Fruit fly (Drosophila melanogaster) whole organism, prepupa: ENCODE results near the gene EMC5.

ENCODE experiments used
- Blimp-1 ChIP-seq: fragments of 200-800 bp; sonication (Bioruptor generic); optimal IDR thresholded peaks from 3 replicates; lab custom pipeline; 2017; ENCODE audit warnings: missing biosample characterization, missing genetic modification characterization, mild to moderate bottlenecking, moderate library complexity, missing genetic modification reagents
- CG10631 ChIP-seq: fragments of 200-800 bp; sonication (Bioruptor generic); optimal IDR thresholded peaks from 2 replicates; lab custom pipeline; 2016; ENCODE audit warnings: missing biosample characterization, missing genetic modification characterization
- CG11294 ChIP-seq: fragments of 200-800 bp; sonication (Bioruptor generic); IDR thresholded peaks from 2 replicates; pipeline ENCODE4 v1.3.6; 2022; ENCODE audit warnings: missing biosample characterization, missing genetic modification characterization
- CG11762 ChIP-seq: fragments of 200-800 bp; sonication (Bioruptor generic); optimal IDR thresholded peaks from 3 replicates; lab custom pipeline; 2016; ENCODE audit warnings: missing biosample characterization, missing genetic modification characterization; ENCODE audit not compliant: insufficient read depth
- CG11902 ChIP-seq: fragments of 200-800 bp; sonication (Bioruptor generic); optimal IDR thresholded peaks from 3 replicates; lab custom pipeline; 2016; ENCODE audit warnings: missing biosample characterization, missing genetic modification characterization
- CG1621 ChIP-seq: fragments of 200-800 bp; sonication (Bioruptor generic); optimal IDR thresholded peaks from 3 replicates; lab custom pipeline; 2018; ENCODE audit warnings: missing biosample characterization, mild to moderate bottlenecking, missing genetic modification characterization
- CG31627 ChIP-seq: fragments of 200-800 bp; sonication (Bioruptor generic); optimal IDR thresholded peaks from 3 replicates; lab custom pipeline; 2016; ENCODE audit warnings: missing biosample characterization, missing genetic modification characterization
- CG32006 ChIP-seq: fragments of 200-800 bp; sonication (Bioruptor generic); optimal IDR thresholded peaks from 3 replicates; lab custom pipeline; 2017; ENCODE audit warnings: missing biosample characterization, mild to moderate bottlenecking, missing genetic modification characterization
- CG34406 ChIP-seq: fragments of 200-800 bp; sonication (Bioruptor generic); optimal IDR thresholded peaks from 3 replicates; lab custom pipeline; 2016; ENCODE audit warnings: missing biosample characterization, missing genetic modification characterization
- CG4318 ChIP-seq: fragments of 200-800 bp; sonication (Bioruptor generic); optimal IDR thresholded peaks from 3 replicates; lab custom pipeline; 2017; ENCODE audit warnings: missing biosample characterization, mild to moderate bottlenecking, missing genetic modification characterization
- CG6163 ChIP-seq: fragments of 200-800 bp; sonication (Bioruptor generic); IDR thresholded peaks from 3 replicates; pipeline ENCODE4 v1.3.6; 2022; ENCODE audit warnings: missing biosample characterization, missing genetic modification characterization
- CG6276 ChIP-seq: fragments of 200-800 bp; sonication (Bioruptor generic); optimal IDR thresholded peaks from 2 replicates; lab custom pipeline; 2017; ENCODE audit warnings: missing biosample characterization, mild to moderate bottlenecking, missing genetic modification characterization
- CG6792 ChIP-seq: fragments of 200-800 bp; sonication (Bioruptor generic); optimal IDR thresholded peaks from 3 replicates; lab custom pipeline; 2016; ENCODE audit warnings: missing biosample characterization, missing genetic modification characterization
- CG6808 ChIP-seq: fragments of 200-800 bp; sonication (Bioruptor generic); optimal IDR thresholded peaks from 3 replicates; lab custom pipeline; 2017; ENCODE audit warnings: missing biosample characterization, missing genetic modification characterization, mild to moderate bottlenecking, moderate library complexity, missing genetic modification reagents
- CG6854 ChIP-seq: fragments of 200-800 bp; sonication (Bioruptor generic); optimal IDR thresholded peaks from 2 replicates; lab custom pipeline; 2017; ENCODE audit warnings: missing biosample characterization, mild to moderate bottlenecking, missing genetic modification characterization
- CG8632 ChIP-seq: fragments of 200-800 bp; sonication (Bioruptor generic); optimal IDR thresholded peaks from 3 replicates; lab custom pipeline; 2016; ENCODE audit warnings: missing biosample characterization, missing genetic modification characterization
- CG9139 ChIP-seq: fragments of 200-800 bp; sonication (Bioruptor generic); optimal IDR thresholded peaks from 3 replicates; lab custom pipeline; 2017; ENCODE audit warnings: missing biosample characterization, mild to moderate bottlenecking, missing genetic modification characterization
- Eip75B ChIP-seq: fragments of 200-800 bp; sonication (Bioruptor generic); optimal IDR thresholded peaks from 3 replicates; lab custom pipeline; 2016; ENCODE audit warnings: missing biosample characterization, missing genetic modification characterization
- Eip93F ChIP-seq: fragments of 200-800 bp; sonication (Bioruptor generic); optimal IDR thresholded peaks from 2 replicates; lab custom pipeline; 2016; ENCODE audit warnings: missing biosample characterization, mild to moderate bottlenecking, missing genetic modification characterization
- Ets96B ChIP-seq: fragments of 200-800 bp; optimal IDR thresholded peaks from 2 replicates; lab custom pipeline; 2019; ENCODE audit warnings: missing biosample characterization, mild to moderate bottlenecking, missing genetic modification characterization, moderate library complexity
- Gug ChIP-seq: fragments of 200-800 bp; sonication (Bioruptor generic); IDR thresholded peaks from 2 replicates; pipeline ENCODE4 v1.3.6; 2022; ENCODE audit warnings: missing biosample characterization, missing genetic modification characterization
- Hr38 ChIP-seq: sonication (Bioruptor generic); optimal IDR thresholded peaks from 2 replicates; lab custom pipeline; 2016; ENCODE audit warnings: missing biosample characterization, missing genetic modification characterization
- Hr39 ChIP-seq: fragments of 200-800 bp; sonication (Bioruptor generic); optimal IDR thresholded peaks from 2 replicates; lab custom pipeline; 2016; ENCODE audit warnings: missing biosample characterization, missing genetic modification characterization
- Lpt ChIP-seq: fragments of 200-800 bp; sonication (Bioruptor generic); optimal IDR thresholded peaks from 3 replicates; lab custom pipeline; 2016; ENCODE audit warnings: missing biosample characterization, missing genetic modification characterization
- OdsH ChIP-seq: fragments of 200-800 bp; sonication (Bioruptor generic); optimal IDR thresholded peaks from 3 replicates; lab custom pipeline; 2016; ENCODE audit warnings: missing biosample characterization, missing genetic modification characterization
- Sox14 ChIP-seq: fragments of 200-800 bp; sonication (Bioruptor generic); optimal IDR thresholded peaks from 3 replicates; lab custom pipeline; 2016; ENCODE audit warnings: missing biosample characterization, missing genetic modification characterization
- Sox15 ChIP-seq: fragments of 200-800 bp; sonication (Bioruptor generic); optimal IDR thresholded peaks from 3 replicates; lab custom pipeline; 2016; ENCODE audit warnings: missing biosample characterization, missing genetic modification characterization
- achi ChIP-seq: fragments of 200-800 bp; sonication (Bioruptor generic); optimal IDR thresholded peaks from 3 replicates; lab custom pipeline; 2016; ENCODE audit warnings: missing biosample characterization, missing genetic modification characterization
- acj6 ChIP-seq: fragments of 200-800 bp; sonication (Bioruptor generic); optimal IDR thresholded peaks from 3 replicates; lab custom pipeline; 2016; ENCODE audit warnings: missing biosample characterization, missing genetic modification characterization
- cyc ChIP-seq: fragments of 200-800 bp; sonication (Bioruptor generic); optimal IDR thresholded peaks from 3 replicates; lab custom pipeline; 2016; ENCODE audit warnings: missing biosample characterization, missing genetic modification characterization
- dac ChIP-seq: fragments of 200-800 bp; sonication (Bioruptor generic); optimal IDR thresholded peaks from 2 replicates; lab custom pipeline; 2017; ENCODE audit warnings: missing biosample characterization, mild to moderate bottlenecking, missing genetic modification characterization
- dsx ChIP-seq: fragments of 200-800 bp; optimal IDR thresholded peaks from 3 replicates; lab custom pipeline; 2019; ENCODE audit warnings: missing biosample characterization, mild to moderate bottlenecking, missing genetic modification characterization, moderate library complexity; ENCODE audit not compliant: poor library complexity, severe bottlenecking
- eg ChIP-seq: fragments of 200-800 bp; sonication (Bioruptor generic); IDR thresholded peaks from 3 replicates; pipeline ENCODE4 v1.3.6; 2022; ENCODE audit warnings: missing biosample characterization, missing genetic modification characterization
- esn ChIP-seq: fragments of 200-800 bp; sonication (Bioruptor generic); optimal IDR thresholded peaks from 2 replicates; lab custom pipeline; 2016; ENCODE audit warnings: missing biosample characterization, mild to moderate bottlenecking, missing genetic modification characterization, moderate library complexity
- fd59A ChIP-seq: fragments of 200-800 bp; sonication (Bioruptor generic); optimal IDR thresholded peaks from 2 replicates; lab custom pipeline; 2017; ENCODE audit warnings: missing biosample characterization, mild to moderate bottlenecking, missing genetic modification characterization, missing genetic modification reagents
- fd85E ChIP-seq: fragments of 200-800 bp; sonication (Bioruptor generic); optimal IDR thresholded peaks from 3 replicates; lab custom pipeline; 2016; ENCODE audit warnings: missing biosample characterization, missing genetic modification characterization
- fkh ChIP-seq: fragments of 200-800 bp; sonication (Bioruptor generic); optimal IDR thresholded peaks from 3 replicates; lab custom pipeline; 2017; ENCODE audit warnings: missing biosample characterization, mild to moderate bottlenecking, missing genetic modification characterization, moderate library complexity
- lz ChIP-seq: fragments of 200-800 bp; sonication (Bioruptor generic); optimal IDR thresholded peaks from 3 replicates; lab custom pipeline; 2016; ENCODE audit warnings: missing biosample characterization, missing genetic modification characterization
- pdm3 ChIP-seq: fragments of 200-800 bp; sonication (Bioruptor generic); optimal IDR thresholded peaks from 3 replicates; lab custom pipeline; 2016; ENCODE audit warnings: missing biosample characterization, missing genetic modification characterization
- salr ChIP-seq, 2 experiments: fragments of 200-800 bp; sonication (Bioruptor generic); optimal IDR thresholded peaks; 3 replicates each; lab custom pipeline; 2016 to 2018; ENCODE audit warnings: missing biosample characterization in 2 of 2, missing genetic modification characterization in 2 of 2, mild to moderate bottlenecking in 1 of 2
- spab ChIP-seq: fragments of 200-800 bp; sonication (Bioruptor generic); optimal IDR thresholded peaks from 2 replicates; lab custom pipeline; 2017; ENCODE audit warnings: missing biosample characterization, mild to moderate bottlenecking, missing genetic modification characterization, missing genetic modification reagents
- svp ChIP-seq: fragments of 200-800 bp; sonication (Bioruptor generic); peaks from one replicate; lab custom pipeline; 2016; ENCODE audit warnings: missing biosample characterization, missing genetic modification characterization

EMC5 gene

DNA sequence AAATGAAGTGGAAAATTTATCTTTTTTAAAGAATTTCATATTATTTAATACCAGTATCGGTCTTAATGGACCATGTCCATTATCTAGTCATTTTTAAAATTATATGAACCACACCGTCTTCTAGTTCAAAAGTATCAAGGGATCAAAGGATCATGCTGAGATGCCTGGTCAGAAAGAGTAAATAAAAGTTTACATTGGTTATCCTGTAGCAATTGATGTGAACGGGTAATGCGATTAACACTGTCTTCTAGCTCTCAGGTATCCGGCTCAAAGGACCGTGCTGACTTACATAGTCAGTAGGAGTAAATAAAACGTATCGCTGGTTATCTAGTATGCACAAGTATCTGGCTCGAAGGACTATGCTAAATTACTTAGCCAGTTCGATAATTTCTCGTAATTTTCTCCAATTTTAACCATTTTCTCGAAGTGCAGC lies 31.7 kb downstream of the EMC5 start (continued):
- TF ChIP-seq CG32006 (GFP tag; lab: Kevin White, UChicago) (peak; percentile 45), CG9139 (GFP tag; lab: Kevin White, UChicago) (no peak), dsx (GFP tag; lab: Kevin White, UChicago) (no peak), Hr38 (GFP tag; lab: Kevin White, UChicago) (no peak), achi (GFP tag; lab: Kevin White, UChicago) (no peak), spab (no peak), Eip93F (no peak), Eip75B (GFP tag; lab: Kevin White, UChicago) (no peak), Gug (GFP tag; lab: Robert Waterston, UW) (no peak)

DNA sequence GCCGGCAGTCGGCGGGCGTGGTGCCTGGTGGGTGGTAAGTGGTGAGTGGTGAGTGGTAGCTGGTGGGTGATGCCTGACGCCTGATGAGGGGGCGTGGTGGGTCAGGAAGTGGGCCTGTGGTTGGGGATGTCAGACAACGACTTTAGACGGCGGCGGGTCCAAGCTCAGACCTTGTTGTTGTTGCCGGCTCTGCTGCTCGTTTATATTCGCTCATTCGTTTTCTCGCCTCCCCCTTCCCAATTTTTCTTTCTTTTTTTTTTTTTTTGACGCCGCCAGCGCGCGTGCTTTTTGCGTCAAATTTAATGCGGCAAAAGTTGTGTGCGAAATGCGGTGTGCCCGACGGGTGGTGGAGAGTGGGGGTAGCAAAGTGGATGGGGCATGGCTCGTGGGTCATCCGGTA lies 32.1 kb downstream of the EMC5 start:
- TF ChIP-seq svp (no peak), CG4318 (GFP tag; lab: Kevin White, UChicago) (no peak), CG6808 (GFP tag; lab: Kevin White, UChicago) (no peak), CG10631 (GFP tag; lab: Kevin White, UChicago) (no peak), acj6 (GFP tag; lab: Kevin White, UChicago) (no peak), pdm3 (GFP tag; lab: Kevin White, UChicago) (no peak), Sox15 (GFP tag; lab: Kevin White, UChicago) (no peak), Sox14 (GFP tag; lab: Kevin White, UChicago) (no peak), Gug (GFP tag; lab: Robert Waterston, UW) (no peak), Hr38 (GFP tag; lab: Kevin White, UChicago) (no peak), CG6854 (no peak), CG6792 (GFP tag; lab: Kevin White, UChicago) (no peak), CG11762 (GFP tag; lab: Kevin White, UChicago) (no peak), salr (GFP tag; optimal IDR thresholded peaks at IDR 0.05; lab: Kevin White, UChicago) (no peak), CG6163 (GFP tag; lab: Robert Waterston, UW) (no peak), fd85E (no peak)

DNA sequence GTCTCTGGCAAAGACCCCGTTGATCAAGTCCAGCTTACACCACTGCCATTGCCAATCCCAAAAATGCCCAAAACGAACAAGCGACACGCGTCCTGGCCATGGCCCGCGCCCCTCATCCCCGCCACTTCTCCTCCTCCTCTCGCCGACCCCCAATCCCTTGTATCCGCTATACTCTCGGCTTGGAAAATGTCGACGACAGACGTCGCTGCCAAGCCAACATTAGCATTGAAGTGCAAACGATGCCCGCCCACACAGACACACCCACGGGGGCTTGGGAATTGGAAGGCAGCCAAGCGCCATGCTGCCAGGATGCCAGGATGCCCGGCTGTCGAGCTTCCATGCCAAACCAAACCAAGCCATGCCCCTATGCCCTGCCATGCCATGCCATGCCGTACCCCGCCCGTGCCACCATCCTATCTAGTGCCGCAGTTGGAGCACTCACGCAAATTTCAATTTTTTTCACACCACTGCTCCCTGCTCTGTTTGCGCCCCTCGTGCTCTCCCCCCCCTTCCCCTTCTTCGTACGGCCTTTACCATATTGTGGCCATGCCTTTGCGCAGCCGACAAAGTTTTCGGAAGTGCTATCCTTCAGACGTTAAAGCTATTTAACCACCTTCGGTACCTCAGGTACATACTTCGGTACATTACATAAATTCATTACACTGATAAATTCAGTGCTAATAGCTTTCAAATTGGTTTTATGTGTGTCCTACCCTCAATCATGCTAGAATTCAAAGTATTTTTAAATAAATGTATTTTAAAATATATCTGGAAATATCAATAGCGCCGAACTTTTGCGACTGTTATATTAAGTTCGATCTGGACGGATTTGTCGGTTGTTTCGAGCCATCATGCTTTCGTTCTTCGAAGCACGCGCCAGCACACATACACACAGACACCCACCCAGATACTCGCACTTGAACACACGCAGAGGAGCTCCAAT lies 34.0 kb downstream of the EMC5 start:
- TF ChIP-seq CG34406 (GFP tag; lab: Kevin White, UChicago) (peak; percentile 80), Ets96B (tag; lab: Kevin White, UChicago) (peak; percentile 90), CG10631 (GFP tag; lab: Kevin White, UChicago) (peak; percentile 84), lz (GFP tag; lab: Kevin White, UChicago) (peak; percentile 82), CG6854 (peak; percentile 61), fd59A (GFP tag; lab: Kevin White, UChicago) (peak; percentile 87), CG11762 (GFP tag; lab: Kevin White, UChicago) (peak; percentile 57), acj6 (GFP tag; lab: Kevin White, UChicago) (peak; percentile 81), Lpt (GFP tag; lab: Kevin White, UChicago) (peak; percentile 59), CG8632 (GFP tag; lab: Kevin White, UChicago) (peak; percentile 84), fd85E (peak; percentile 1), esn (GFP tag; lab: Kevin White, UChicago) (peak; percentile 88), Gug (GFP tag; lab: Robert Waterston, UW) (0 out of 2 replicates have a peak, but pooled peaks have one; percentile 8), Eip75B (GFP tag; lab: Kevin White, UChicago) (peak; percentile 78), eg (peak; percentile 53; the same call in 2 of the 3 replicates), CG6792 (GFP tag; lab: Kevin White, UChicago) (peak; percentile 82), CG4318 (GFP tag; lab: Kevin White, UChicago) (peak; percentile 65), CG6276 (GFP tag; lab: Kevin White, UChicago) (peak; percentile 72), CG11294 (GFP tag; lab: Robert Waterston, UW) (no peak; the same call in 1 of the 2 replicates), OdsH (GFP tag; lab: Kevin White, UChicago) (peak; percentile 84), fkh (GFP tag; lab: Kevin White, UChicago) (peak; percentile 29), CG11902 (GFP tag; lab: Kevin White, UChicago) (peak; percentile 66), CG9139 (GFP tag; lab: Kevin White, UChicago) (peak; percentile 80), Hr39 (GFP tag; lab: Kevin White, UChicago) (peak; percentile 67), CG6163 (GFP tag; lab: Robert Waterston, UW) (peak; percentile 66; the same call in 2 of the 3 replicates), salr (GFP tag; optimal IDR thresholded peaks at IDR 0.05; lab: Kevin White, UChicago) (peak; percentile 54 to 82), svp (peak; percentile 92), dac (peak; percentile 53), cyc (GFP tag; lab: Kevin White, UChicago) (peak; percentile 71), CG31627 (GFP tag; lab: Kevin White, UChicago) (peak; percentile 72), Blimp-1 (GFP tag; lab: Kevin White, UChicago) (peak; percentile 61), achi (GFP tag; lab: Kevin White, UChicago) (peak; percentile 87), CG1621 (peak; percentile 81), Eip93F (peak; percentile 56)
